Fruit fly (Drosophila melanogaster) S2 (cell line): Measurements from ENCODE around the gene CG13031.

ENCODE experiments used
- CG8478 ChIP-seq: fragments of >200 bp; optimal IDR thresholded peaks from 2 replicates; lab custom pipeline; 2018
- CTCF ChIP-seq, 2 experiments: fragments of >200 bp; optimal IDR thresholded peaks; 2 replicates each; lab custom pipeline; 2018

- TF ChIP-seq CG8478 (lab: Kevin White, UChicago) (no peak), CTCF (optimal IDR thresholded peaks at IDR 0.05; lab: Kevin White, UChicago) (no peak)
Observed at dm6 chr3L:16708738-16709350, 15.8 kb upstream of the CG13031 start.
